Fruit fly (Drosophila melanogaster) whole organism, embryonic: ENCODE measurements around the gene ATPsynB.

Experiments
- B-H2 ChIP-seq: fragments of 200-800 bp; sonication (Bioruptor generic); optimal IDR thresholded peaks from 2 replicates; lab custom pipeline; 2018; ENCODE audit warnings: missing biosample characterization, mild to moderate bottlenecking, missing genetic modification characterization
- CG10959 ChIP-seq: fragments of 200-800 bp; sonication (Bioruptor generic); IDR thresholded peaks from 2 replicates; pipeline ENCODE4 v1.3.6; 2022; ENCODE audit warnings: missing biosample characterization, missing genetic modification characterization
- CG12236 ChIP-seq: fragments of 200-800 bp; sonication (Bioruptor generic); optimal IDR thresholded peaks from 2 replicates; lab custom pipeline; 2016; ENCODE audit warnings: missing biosample characterization, missing genetic modification characterization
- CG12299 ChIP-seq: fragments of 200-800 bp; sonication (Bioruptor generic); optimal IDR thresholded peaks from 2 replicates; lab custom pipeline; 2018; ENCODE audit warnings: missing biosample characterization, mild to moderate bottlenecking, missing genetic modification characterization
- CG16815 ChIP-seq: fragments of 200-800 bp; sonication (Bioruptor generic); optimal IDR thresholded peaks from 3 replicates; lab custom pipeline; 2017; ENCODE audit warnings: missing biosample characterization, mild to moderate bottlenecking, missing genetic modification characterization
- CG17829 ChIP-seq: fragments of 200-800 bp; optimal IDR thresholded peaks from 2 replicates; lab custom pipeline; 2019; ENCODE audit warnings: missing biosample characterization, mild to moderate bottlenecking, missing genetic modification characterization, moderate library complexity
- CG2116 ChIP-seq: fragments of 200-800 bp; sonication (Bioruptor generic); optimal IDR thresholded peaks from 3 replicates; lab custom pipeline; 2018; ENCODE audit warnings: missing biosample characterization, mild to moderate bottlenecking, missing genetic modification characterization
- CG34376 ChIP-seq: fragments of 200-800 bp; sonication (Bioruptor generic); optimal IDR thresholded peaks from 2 replicates; lab custom pipeline; 2018; ENCODE audit warnings: missing biosample characterization, mild to moderate bottlenecking, missing genetic modification characterization
- CG42726 ChIP-seq: fragments of 200-800 bp; sonication (Bioruptor generic); IDR thresholded peaks from 2 replicates; pipeline ENCODE4 v1.3.6; 2022; ENCODE audit warnings: missing biosample characterization, missing genetic modification characterization; ENCODE audit not compliant: partially characterized antibody
- CG4617 ChIP-seq: fragments of 200-800 bp; sonication (Bioruptor generic); optimal IDR thresholded peaks from 3 replicates; lab custom pipeline; 2016; ENCODE audit warnings: missing biosample characterization, missing genetic modification characterization, borderline replicate concordance
- CG6689 ChIP-seq: fragments of 200-800 bp; sonication (Bioruptor generic); IDR thresholded peaks from 2 replicates; pipeline ENCODE4 v1.3.6; 2022; ENCODE audit warnings: missing biosample characterization, missing genetic modification characterization
- CG6791 ChIP-seq: fragments of 200-800 bp; sonication (Bioruptor generic); IDR thresholded peaks from 3 replicates; pipeline ENCODE4 v1.3.6; 2022; ENCODE audit warnings: missing biosample characterization, missing genetic modification characterization; ENCODE audit not compliant: partially characterized antibody
- CG7928 ChIP-seq: fragments of 200-800 bp; sonication (Bioruptor generic); optimal IDR thresholded peaks from 2 replicates; lab custom pipeline; 2017; ENCODE audit warnings: missing biosample characterization, mild to moderate bottlenecking, missing genetic modification characterization
- CG7963 ChIP-seq: fragments of 200-800 bp; sonication (Bioruptor generic); IDR thresholded peaks from 3 replicates; pipeline ENCODE4 v1.3.6; 2022; ENCODE audit warnings: missing biosample characterization, missing genetic modification characterization; ENCODE audit not compliant: partially characterized antibody
- D ChIP-seq, 2 experiments: fragments of 200-800 bp in 1 of 2; fragments of >200 bp in 1 of 2; sonication (Bioruptor generic) in 1 of 2; optimal IDR thresholded peaks; 2 replicates in 1 of 2; 3 replicates in 1 of 2; lab custom pipeline; 2017; ENCODE audit warnings: mild to moderate bottlenecking in 1 of 2, missing biosample characterization in 1 of 2, missing genetic modification characterization in 1 of 2, missing genetic modification reagents in 1 of 2
- Elba2 ChIP-seq: fragments of 200-800 bp; sonication (Bioruptor generic); optimal IDR thresholded peaks from 3 replicates; lab custom pipeline; 2016; ENCODE audit warnings: missing biosample characterization, missing genetic modification characterization
- Ets97D ChIP-seq: fragments of 200-800 bp; sonication (Bioruptor generic); optimal IDR thresholded peaks from 3 replicates; lab custom pipeline; 2016; ENCODE audit warnings: missing biosample characterization, missing genetic modification characterization
- H2.0 ChIP-seq: fragments of 200-800 bp; sonication (Bioruptor generic); IDR thresholded peaks from 2 replicates; pipeline ENCODE4 v1.3.6; 2022; ENCODE audit warnings: missing biosample characterization, missing genetic modification characterization
- HLH4C ChIP-seq: fragments of 200-800 bp; sonication (Bioruptor generic); IDR thresholded peaks from 3 replicates; pipeline ENCODE4 v1.3.6; 2022; ENCODE audit warnings: missing biosample characterization, missing genetic modification characterization; ENCODE audit not compliant: partially characterized antibody
- HLH54F ChIP-seq: fragments of 200-800 bp; sonication (Bioruptor generic); optimal IDR thresholded peaks from 3 replicates; lab custom pipeline; 2016; ENCODE audit warnings: missing biosample characterization, missing genetic modification characterization
- Hr39 ChIP-seq: fragments of >200 bp; optimal IDR thresholded peaks from 2 replicates; lab custom pipeline; 2017
- MESR4 ChIP-seq: fragments of 200-800 bp; sonication (Bioruptor generic); optimal IDR thresholded peaks from 2 replicates; lab custom pipeline; 2018; ENCODE audit warnings: missing biosample characterization, mild to moderate bottlenecking, missing genetic modification characterization, moderate library complexity
- Mad ChIP-seq: fragments of 200-800 bp; sonication (Bioruptor generic); optimal IDR thresholded peaks from 2 replicates; lab custom pipeline; 2016; ENCODE audit warnings: missing biosample characterization, missing genetic modification characterization
- Mes4 ChIP-seq: fragments of 200-800 bp; sonication (Bioruptor generic); optimal IDR thresholded peaks from 2 replicates; lab custom pipeline; 2016; ENCODE audit warnings: missing biosample characterization, missing genetic modification characterization
- Poxn ChIP-seq: fragments of 200-800 bp; sonication (Bioruptor generic); IDR thresholded peaks from 2 replicates; pipeline ENCODE4 v1.3.6; 2022; ENCODE audit warnings: missing biosample characterization, missing genetic modification characterization
- Rfx ChIP-seq: fragments of 200-800 bp; sonication (Bioruptor generic); IDR thresholded peaks from 2 replicates; pipeline ENCODE4 v1.3.6; 2022; ENCODE audit warnings: missing biosample characterization, missing genetic modification characterization
- Scr ChIP-seq: fragments of 200-800 bp; sonication (Bioruptor generic); IDR thresholded peaks from 2 replicates; pipeline ENCODE4 v1.3.6; 2022; ENCODE audit warnings: missing biosample characterization, missing genetic modification characterization; ENCODE audit not compliant: partially characterized antibody
- Sox100B ChIP-seq: fragments of 200-800 bp; sonication (Bioruptor generic); optimal IDR thresholded peaks from 3 replicates; lab custom pipeline; 2018; ENCODE audit warnings: missing biosample characterization, mild to moderate bottlenecking, missing genetic modification characterization
- TFAM ChIP-seq: fragments of 200-800 bp; sonication (Bioruptor generic); optimal IDR thresholded peaks from 2 replicates; lab custom pipeline; 2017; ENCODE audit warnings: missing biosample characterization, missing genetic modification characterization, inconsistent platforms
- Taf1 ChIP-seq: fragments of 200-800 bp; sonication (Bioruptor generic); IDR thresholded peaks from 2 replicates; pipeline ENCODE4 v1.3.6; 2022; ENCODE audit warnings: missing biosample characterization, missing genetic modification characterization
- ab ChIP-seq: fragments of 200-800 bp; sonication (Bioruptor generic); optimal IDR thresholded peaks from 2 replicates; lab custom pipeline; 2016; ENCODE audit warnings: missing biosample characterization, missing genetic modification characterization
- cad ChIP-seq: fragments of >200 bp; optimal IDR thresholded peaks from 2 replicates; lab custom pipeline; 2017; ENCODE audit warnings: missing biosample characterization, missing genetic modification characterization
- disco-r ChIP-seq: fragments of 200-800 bp; sonication (Bioruptor generic); optimal IDR thresholded peaks from 2 replicates; lab custom pipeline; 2016; ENCODE audit warnings: missing biosample characterization, missing genetic modification characterization
- dpn ChIP-seq, 2 experiments: fragments of 200-800 bp; sonication (Bioruptor generic); optimal IDR thresholded peaks; 3 replicates each; lab custom pipeline; 2016; ENCODE audit warnings: missing biosample characterization in 2 of 2, missing genetic modification characterization in 2 of 2
- fd64A ChIP-seq: fragments of 200-800 bp; sonication (Bioruptor generic); optimal IDR thresholded peaks from 3 replicates; lab custom pipeline; 2018; ENCODE audit warnings: missing biosample characterization, mild to moderate bottlenecking, missing genetic modification characterization
- fru ChIP-seq: fragments of >200 bp; optimal IDR thresholded peaks from 2 replicates; lab custom pipeline; 2017
- inv ChIP-seq: fragments of 200-800 bp; sonication (Bioruptor generic); IDR thresholded peaks from 2 replicates; pipeline ENCODE4 v1.3.6; 2022; ENCODE audit warnings: missing biosample characterization, missing genetic modification characterization; ENCODE audit not compliant: partially characterized antibody
- jing ChIP-seq: fragments of 200-800 bp; sonication (Bioruptor generic); optimal IDR thresholded peaks from 2 replicates; lab custom pipeline; 2018; ENCODE audit warnings: missing biosample characterization, mild to moderate bottlenecking, missing genetic modification characterization
- klu ChIP-seq: fragments of 200-800 bp; sonication (Bioruptor generic); IDR thresholded peaks from 2 replicates; pipeline ENCODE4 v1.3.6; 2022; ENCODE audit warnings: missing biosample characterization, missing genetic modification characterization
- lbe ChIP-seq: fragments of 200-800 bp; sonication (Bioruptor generic); optimal IDR thresholded peaks from 2 replicates; lab custom pipeline; 2016; ENCODE audit warnings: missing biosample characterization, mild to moderate bottlenecking, missing genetic modification characterization
- lov ChIP-seq, 2 experiments: fragments of 200-800 bp in 1 of 2; fragments of >200 bp in 1 of 2; sonication (Bioruptor generic) in 1 of 2; IDR thresholded peaks in 1 of 2; optimal IDR thresholded peaks in 1 of 2; 2 replicates in 1 of 2; 3 replicates in 1 of 2; pipeline versions ENCODE4 v1.3.6 to Lab custom; 2017 to 2022; ENCODE audit warnings: missing biosample characterization in 1 of 2, missing genetic modification characterization in 1 of 2
- nerfin-2 ChIP-seq: fragments of 200-800 bp; sonication (Bioruptor generic); IDR thresholded peaks from 2 replicates; pipeline ENCODE4 v1.3.6; 2022; ENCODE audit warnings: missing biosample characterization, missing genetic modification characterization; ENCODE audit not compliant: partially characterized antibody
- otp ChIP-seq: fragments of 200-800 bp; sonication (Bioruptor generic); IDR thresholded peaks from 3 replicates; pipeline ENCODE4, ENCODE4 v1.3.6; 2022; ENCODE audit warnings: missing biosample characterization, missing genetic modification characterization
- sc ChIP-seq, 3 experiments: fragments of >200 bp in 2 of 3; fragments of 200-800 bp in 1 of 3; sonication (Bioruptor generic) in 1 of 3; optimal IDR thresholded peaks; 2 replicates in 2 of 3; 3 replicates in 1 of 3; lab custom pipeline; 2017; ENCODE audit warnings: mild to moderate bottlenecking in 1 of 3, missing biosample characterization in 1 of 3, missing genetic modification characterization in 1 of 3, missing genetic modification reagents in 1 of 3
- shn ChIP-seq: fragments of 200-800 bp; sonication (Bioruptor generic); optimal IDR thresholded peaks from 3 replicates; lab custom pipeline; 2016; ENCODE audit warnings: missing biosample characterization, missing genetic modification characterization
- sisA ChIP-seq: fragments of 200-800 bp; sonication (Bioruptor generic); IDR thresholded peaks from 2 replicates; pipeline ENCODE4 v1.3.6; 2022; ENCODE audit warnings: missing biosample characterization, missing genetic modification characterization
- slbo ChIP-seq: fragments of 200-800 bp; sonication (Bioruptor generic); IDR thresholded peaks from 2 replicates; pipeline ENCODE4 v1.3.6; 2022; ENCODE audit warnings: missing biosample characterization, missing genetic modification characterization
- sug ChIP-seq: fragments of 200-800 bp; optimal IDR thresholded peaks from 2 replicates; lab custom pipeline; 2019; ENCODE audit warnings: missing biosample characterization, mild to moderate bottlenecking, missing genetic modification characterization, moderate library complexity
- vfl ChIP-seq: fragments of 200-800 bp; sonication (Bioruptor generic); optimal IDR thresholded peaks from 2 replicates; lab custom pipeline; 2016; ENCODE audit warnings: missing biosample characterization, missing genetic modification characterization
- zen2 ChIP-seq: fragments of 200-800 bp; sonication (Bioruptor generic); IDR thresholded peaks from 3 replicates; pipeline ENCODE4 v1.3.6; 2022; ENCODE audit warnings: missing biosample characterization, missing genetic modification characterization; ENCODE audit not compliant: partially characterized antibody

ATPsynB gene

dm6 chr3L:9698193-9698642 is 31.6 kb upstream of the ATPsynB start, which contains the start of gene Ubc4 (continued):
- no peak for TF ChIP-seq Mad (GFP tag; lab: Kevin White, UChicago)
- no peak for TF ChIP-seq CG16815 (GFP tag; lab: Kevin White, UChicago)
- peak; percentile 86 for TF ChIP-seq CG7963 (GFP tag; lab: Robert Waterston, UW)
- no peak for TF ChIP-seq sisA (GFP tag; lab: Robert Waterston, UW)
- TF ChIP-seq CG7928 (GFP tag; lab: Kevin White, UChicago) = no peak
- no peak for TF ChIP-seq otp (GFP tag; lab: Robert Waterston, UW)
- no peak for TF ChIP-seq disco-r
- TF ChIP-seq lbe (GFP tag; lab: Kevin White, UChicago) = no peak
- TF ChIP-seq Elba2 (GFP tag; lab: Kevin White, UChicago) = no peak
- no peak for TF ChIP-seq B-H2 (GFP tag; lab: Kevin White, UChicago)
- no peak for TF ChIP-seq HLH54F (GFP tag; lab: Kevin White, UChicago)
- TF ChIP-seq CG10959 (GFP tag; lab: Robert Waterston, UW) = no peak
- no peak for TF ChIP-seq jing (GFP tag; lab: Kevin White, UChicago)
- TF ChIP-seq CG12236 (GFP tag; lab: Kevin White, UChicago) = no peak
- TF ChIP-seq HLH4C (GFP tag; lab: Robert Waterston, UW) = peak; percentile 81
- TF ChIP-seq CG34376 = peak; percentile 3
- TF ChIP-seq CG2116 (GFP tag; lab: Kevin White, UChicago) = peak; percentile 78
- peak; percentile 13 for TF ChIP-seq vfl (GFP tag; lab: Kevin White, UChicago)
- TF ChIP-seq shn (GFP tag; lab: Kevin White, UChicago) = peak; percentile 5
- TF ChIP-seq Sox100B (GFP tag; lab: Kevin White, UChicago) = no peak
- TF ChIP-seq lov (optimal IDR thresholded peaks at IDR 0.05; lab: Kevin White, UChicago) = no peak
- no peak for TF ChIP-seq lov (GFP tag; IDR thresholded peaks at IDR 0.05; lab: Robert Waterston, UW)
- peak; percentile 54 for TF ChIP-seq Ets97D (GFP tag; lab: Kevin White, UChicago)
- no peak for TF ChIP-seq CG17829 (tag; lab: Kevin White, UChicago)
- TF ChIP-seq dpn (GFP tag; optimal IDR thresholded peaks at IDR 0.05; lab: Kevin White, UChicago) = peak in 1 of 2 experiments; percentile 2
- no peak for TF ChIP-seq Mes4
- no peak for TF ChIP-seq ab
- peak; percentile 53 for TF ChIP-seq Rfx (GFP tag; lab: Robert Waterston, UW)
- no peak for TF ChIP-seq klu (GFP tag; lab: Robert Waterston, UW)
- no peak for TF ChIP-seq Poxn (GFP tag; lab: Robert Waterston, UW)
- no peak for TF ChIP-seq CG12299
- peak; percentile 78 for TF ChIP-seq sug (tag; lab: Kevin White, UChicago)
- TF ChIP-seq MESR4 (GFP tag; lab: Kevin White, UChicago) = peak; percentile 73
- no peak for TF ChIP-seq H2.0 (GFP tag; lab: Robert Waterston, UW)
- TF ChIP-seq sc (optimal IDR thresholded peaks at IDR 0.05; lab: Kevin White, UChicago) = no peak
- TF ChIP-seq sc (GFP tag; optimal IDR thresholded peaks at IDR 0.05; lab: Kevin White, UChicago) = no peak
- peak; percentile 81 for TF ChIP-seq CG4617 (GFP tag; lab: Kevin White, UChicago)
- TF ChIP-seq inv (GFP tag; lab: Robert Waterston, UW) = peak; percentile 80
- no peak for TF ChIP-seq cad
- TF ChIP-seq TFAM (GFP tag; lab: Kevin White, UChicago) = no peak
- TF ChIP-seq Scr (GFP tag; lab: Robert Waterston, UW) = peak; percentile 81
- 0 out of 2 replicates have a peak, but pooled peaks have one; percentile 8 for TF ChIP-seq CG6689
- no peak for TF ChIP-seq D (optimal IDR thresholded peaks at IDR 0.05; lab: Kevin White, UChicago)
- TF ChIP-seq D (GFP tag; optimal IDR thresholded peaks at IDR 0.05; lab: Kevin White, UChicago) = no peak
- TF ChIP-seq fd64A (GFP tag; lab: Kevin White, UChicago) = no peak
- TF ChIP-seq zen2 = peak; percentile 77
- TF ChIP-seq Taf1 (GFP tag; lab: Robert Waterston, UW) = no peak
- TF ChIP-seq Hr39 (lab: Kevin White, UChicago) = no peak
- peak; percentile 84 for TF ChIP-seq CG6791 (GFP tag; lab: Robert Waterston, UW)
- peak; percentile 79 for TF ChIP-seq CG42726 (GFP tag; lab: Robert Waterston, UW)
- no peak for TF ChIP-seq fru (lab: Kevin White, UChicago)
- peak; percentile 56 for TF ChIP-seq nerfin-2 (GFP tag; lab: Robert Waterston, UW)
- peak; percentile 54; the same call in 1 of the 2 replicates for TF ChIP-seq slbo (GFP tag; lab: Robert Waterston, UW)
